Worm (Caenorhabditis elegans): ENCODE measurements around the gene vnut-1.

vnut-1 gene

ce11 chrII:14489407-14489806 is at the start of gene vnut-1:
Gene vnut-1, plus strand, starts transcription at chrII:14489802.
- TF ChIP-seq fkh-10 (GFP tag; optimal IDR thresholded peaks at IDR 0.05), result no peak
- TF ChIP-seq elt-2 (tag; optimal IDR thresholded peaks at IDR 0.05), result peak; percentile 50
- TF ChIP-seq swsn-7 (tag; optimal IDR thresholded peaks at IDR 0.05), result peak; percentile 6
- no peak for TF ChIP-seq grh-1 (GFP tag; IDR thresholded peaks at IDR 0.05)
- peak in 1 of 6 experiments; percentile 6 for TF ChIP-seq elt-3 (tag; optimal IDR thresholded peaks at IDR 0.05)
- no peak for TF ChIP-seq C04F5.9 (tag; optimal IDR thresholded peaks at IDR 0.05)
- TF ChIP-seq lin-35 (GFP tag; optimal IDR thresholded peaks at IDR 0.05), result peak in 1 of 2 experiments; percentile 20
- TF ChIP-seq mep-1 (tag; optimal IDR thresholded peaks at IDR 0.05), result peak; percentile 54
- TF ChIP-seq ceh-82 (tag; optimal IDR thresholded peaks at IDR 0.05), result peak in 1 of 3 experiments; percentile 7
- TF ChIP-seq nhr-237 (tag; optimal IDR thresholded peaks at IDR 0.05), result no peak
- no peak for TF ChIP-seq sptf-1 (tag; optimal IDR thresholded peaks at IDR 0.05)
- peak; percentile 59 for TF ChIP-seq lin-14 (GFP tag; optimal IDR thresholded peaks at IDR 0.05)
- no peak for TF ChIP-seq efl-3 (GFP tag; optimal IDR thresholded peaks at IDR 0.05)
- no peak for TF ChIP-seq C34B4.2 (tag; optimal IDR thresholded peaks at IDR 0.05)
- TF ChIP-seq F16B12.6 (tag; optimal IDR thresholded peaks at IDR 0.05), result no peak
- TF ChIP-seq nhr-90 (tag; optimal IDR thresholded peaks at IDR 0.05; ENCODE audit: poor library complexity), result peak; percentile 39
- no peak for TF ChIP-seq ceh-90 (tag; optimal IDR thresholded peaks at IDR 0.05)
- no peak for TF ChIP-seq snpc-4 (tag; optimal IDR thresholded peaks at IDR 0.05)
- no peak for TF ChIP-seq ceh-63 (GFP tag; optimal IDR thresholded peaks at IDR 0.05)
- peak; percentile 37 for TF ChIP-seq nhr-20 (tag; optimal IDR thresholded peaks at IDR 0.05)
- TF ChIP-seq nhr-71 (tag; optimal IDR thresholded peaks at IDR 0.05), result peak; percentile 52
- TF ChIP-seq lsy-2 (tag; optimal IDR thresholded peaks at IDR 0.05), result peak; percentile 13 to 26
- TF ChIP-seq ces-1 (GFP tag; optimal IDR thresholded peaks at IDR 0.05), result no peak
- TF ChIP-seq dsc-1 (tag; optimal IDR thresholded peaks at IDR 0.05), result no peak
- TF ChIP-seq C16A3.4 (tag; optimal IDR thresholded peaks at IDR 0.05), result no peak
- TF ChIP-seq lin-39 (tag; optimal IDR thresholded peaks at IDR 0.05), result no peak
- TF ChIP-seq nhr-85 (tag), result peak; percentile 72
- peak; percentile 36 for TF ChIP-seq snu-23 (GFP tag; optimal IDR thresholded peaks at IDR 0.05)
- TF ChIP-seq xbp-1 (tag; optimal IDR thresholded peaks at IDR 0.05), result no peak
- peak; percentile 97 for TF ChIP-seq blmp-1 (tag; optimal IDR thresholded peaks at IDR 0.05)
- no peak for TF ChIP-seq ama-1 (optimal IDR thresholded peaks at IDR 0.05)
- peak in 2 of 3 experiments; percentile 10 to 27 for TF ChIP-seq dpl-1 (GFP tag; optimal IDR thresholded peaks at IDR 0.05)
- TF ChIP-seq efl-1 (optimal IDR thresholded peaks at IDR 0.05), result peak; percentile 5 to 11
- TF ChIP-seq efl-1 (GFP tag; optimal IDR thresholded peaks at IDR 0.05 in 1 of 2), result peak; percentile 2 to 27
- no peak for TF ChIP-seq tlp-1 (tag; optimal IDR thresholded peaks at IDR 0.05)
- no peak for TF ChIP-seq nhr-47 (tag; optimal IDR thresholded peaks at IDR 0.05)

ce11 chrII:14441144-14441543 is 48.5 kb upstream of the vnut-1 start, which contains the start of gene smg-8:
Gene smg-8, plus strand, starts transcription at chrII:14441409.
- TF ChIP-seq lin-14 (GFP tag; optimal IDR thresholded peaks at IDR 0.05) (no peak), ceh-63 (GFP tag; optimal IDR thresholded peaks at IDR 0.05) (no peak), ztf-11 (tag; optimal IDR thresholded peaks at IDR 0.05) (no peak), nhr-47 (tag; optimal IDR thresholded peaks at IDR 0.05) (peak; percentile 89), nhr-85 (tag) (peak; percentile 76), nhr-20 (tag; optimal IDR thresholded peaks at IDR 0.05) (peak; percentile 78), ama-1 (optimal IDR thresholded peaks at IDR 0.05) (no peak), pqm-1 (tag; optimal IDR thresholded peaks at IDR 0.05) (no peak), egl-27 (tag; optimal IDR thresholded peaks at IDR 0.05) (no peak), aly-2 (tag; optimal IDR thresholded peaks at IDR 0.05) (no peak), ets-5 (GFP tag; IDR thresholded peaks at IDR 0.05) (no peak), nhr-12 (tag; optimal IDR thresholded peaks at IDR 0.05) (no peak), pag-3 (tag; optimal IDR thresholded peaks at IDR 0.05; ENCODE audit: borderline replicate concordance, insufficient read depth) (no peak), ceh-88 (GFP tag; IDR thresholded peaks at IDR 0.05) (no peak; the same call in 1 of the 2 replicates), nhr-76 (tag; optimal IDR thresholded peaks at IDR 0.05) (no peak), tbx-2 (tag; optimal IDR thresholded peaks at IDR 0.05) (peak; percentile 81), irx-1 (tag; optimal IDR thresholded peaks at IDR 0.05) (peak; percentile 20), efl-3 (GFP tag; optimal IDR thresholded peaks at IDR 0.05) (no peak), ztf-4 (tag; optimal IDR thresholded peaks at IDR 0.05) (peak; percentile 17), mdl-1 (tag; optimal IDR thresholded peaks at IDR 0.05) (peak in 1 of 2 experiments; percentile 71), zag-1 (tag; optimal IDR thresholded peaks at IDR 0.05) (no peak), lir-3 (tag; optimal IDR thresholded peaks at IDR 0.05; ENCODE audit: poor library complexity) (peak; percentile 18), nhr-237 (tag; optimal IDR thresholded peaks at IDR 0.05) (peak; percentile 64), unc-130 (tag; optimal IDR thresholded peaks at IDR 0.05) (peak; percentile 67), dsc-1 (tag; optimal IDR thresholded peaks at IDR 0.05) (peak; percentile 73), ceh-82 (tag; optimal IDR thresholded peaks at IDR 0.05) (peak; percentile 47 to 89 (median 70)), unc-98 (GFP tag; IDR thresholded peaks at IDR 0.05) (no peak), F16B12.6 (tag; optimal IDR thresholded peaks at IDR 0.05) (peak; percentile 71)
